Worm (Caenorhabditis elegans) whole organism, young adult: ENCODE results near the gene T24D8.6.
A peak's percentile ranks its signal among the peaks of the same experiment; 100 is the strongest.

Experiments
- C17E4.6 ChIP-seq: fragments of 200-800 bp; sonication (Bioruptor generic); IDR thresholded peaks from 2 replicates; pipeline ENCODE4 v1.3.6; 2022; ENCODE audit warnings: missing genetic modification reagents, missing genetic modification characterization, missing compliant biosample characterization
- F39B2.1 ChIP-seq: fragments of 200-800 bp; sonication (Bioruptor generic); IDR thresholded peaks from 2 replicates; pipeline ENCODE4 v1.3.6; 2022; ENCODE audit warnings: missing genetic modification reagents, missing genetic modification characterization, missing compliant biosample characterization
- F57A8.1 ChIP-seq: fragments of 200-800 bp; sonication (Bioruptor generic); optimal IDR thresholded peaks from 2 replicates; lab custom pipeline; 2018; ENCODE audit warnings: mild to moderate bottlenecking, missing genetic modification characterization, moderate library complexity, missing compliant biosample characterization
- K12H6.12 ChIP-seq: fragments of 200-800 bp; sonication (Bioruptor generic); optimal IDR thresholded peaks from 2 replicates; lab custom pipeline; 2018; ENCODE audit warnings: mild to moderate bottlenecking, missing genetic modification characterization, missing compliant biosample characterization
- T26A5.8 ChIP-seq: sonication (generic microtip); optimal IDR thresholded peaks from 2 replicates; lab custom pipeline; 2016; ENCODE audit warnings: missing genetic modification characterization, missing compliant biosample characterization
- Y53G8AR.9 ChIP-seq: fragments of 200-800 bp; sonication (Bioruptor generic); conservative IDR thresholded peaks from 2 replicates; pipeline ENCODE4 v1.3.6; 2022; ENCODE audit warnings: missing genetic modification reagents, missing genetic modification characterization, missing compliant biosample characterization
- Y67H2A.10 ChIP-seq: fragments of 200-800 bp; sonication (Bioruptor generic); conservative IDR thresholded peaks from 2 replicates; pipeline ENCODE4 v1.3.6; 2022; ENCODE audit warnings: missing genetic modification reagents, missing genetic modification characterization, missing compliant biosample characterization
- ZK185.1 ChIP-seq: sonication (generic microtip); optimal IDR thresholded peaks from 2 replicates; lab custom pipeline; 2016; ENCODE audit warnings: mild to moderate bottlenecking, missing genetic modification characterization, missing compliant biosample characterization; ENCODE audit not compliant: poor library complexity, severe bottlenecking
- aptf-2 ChIP-seq: fragments of 200-800 bp; sonication (Bioruptor generic); conservative IDR thresholded peaks from 2 replicates; pipeline ENCODE4 v1.3.6; 2022; ENCODE audit warnings: missing genetic modification reagents, missing genetic modification characterization, missing compliant biosample characterization
- bed-2 ChIP-seq: fragments of 200-800 bp; sonication (Bioruptor generic); IDR thresholded peaks from 2 replicates; pipeline ENCODE4 v1.3.6; 2022; ENCODE audit warnings: missing genetic modification reagents, missing genetic modification characterization, missing compliant biosample characterization
- cebp-2 ChIP-seq: fragments of 200-800 bp; sonication (Bioruptor generic); IDR thresholded peaks from 2 replicates; pipeline ENCODE4 v1.3.6; 2022; ENCODE audit warnings: missing genetic modification characterization, missing compliant biosample characterization
- ceh-27 ChIP-seq: fragments of 200-800 bp; sonication (Bioruptor generic); optimal IDR thresholded peaks from 2 replicates; lab custom pipeline; 2018; ENCODE audit warnings: mild to moderate bottlenecking, missing genetic modification characterization, moderate library complexity, missing compliant biosample characterization
- dox-1 ChIP-seq: fragments of 200-800 bp; sonication (Bioruptor generic); IDR thresholded peaks from 2 replicates; pipeline ENCODE4 v1.3.6; 2022; ENCODE audit warnings: missing genetic modification reagents, missing genetic modification characterization, missing compliant biosample characterization
- egl-44 ChIP-seq: fragments of 200-800 bp; sonication (Bioruptor generic); IDR thresholded peaks from 2 replicates; pipeline ENCODE4 v1.3.6; 2022; ENCODE audit warnings: missing genetic modification reagents, missing genetic modification characterization, missing compliant biosample characterization
- hmg-1.2 ChIP-seq: fragments of 200-800 bp; sonication (Bioruptor generic); IDR thresholded peaks from 2 replicates; pipeline ENCODE4 v1.3.6; 2022; ENCODE audit warnings: missing genetic modification reagents, missing genetic modification characterization, missing compliant biosample characterization
- hmg-20 ChIP-seq: fragments of 200-800 bp; sonication (Bioruptor generic); IDR thresholded peaks from 2 replicates; pipeline ENCODE4 v1.3.6; 2022; ENCODE audit warnings: missing genetic modification reagents, missing genetic modification characterization, missing compliant biosample characterization
- hrde-1 ChIP-seq: sonication (generic microtip); optimal IDR thresholded peaks from 2 replicates; lab custom pipeline; 2016; ENCODE audit warnings: missing genetic modification characterization, mild to moderate bottlenecking, missing compliant biosample characterization, moderate library complexity, missing genotype, missing genetic modification reagents, borderline replicate concordance
- hsf-1 ChIP-seq: fragments of 200-800 bp; sonication (Bioruptor generic); IDR thresholded peaks from 2 replicates; pipeline ENCODE4 v1.3.6; 2022; ENCODE audit warnings: missing genetic modification reagents, missing genetic modification characterization, missing compliant biosample characterization
- lag-1 ChIP-seq: fragments of 200-800 bp; sonication (Bioruptor generic); IDR thresholded peaks from 2 replicates; pipeline ENCODE4 v1.3.6; 2022; ENCODE audit warnings: missing genetic modification reagents, missing genetic modification characterization, missing compliant biosample characterization
- let-526 ChIP-seq: fragments of 200-800 bp; sonication (Bioruptor generic); IDR thresholded peaks from 2 replicates; pipeline ENCODE4 v1.3.6; 2022; ENCODE audit warnings: missing genetic modification reagents, missing genetic modification characterization, missing compliant biosample characterization
- lin-40 ChIP-seq: sonication (generic microtip); optimal IDR thresholded peaks from 2 replicates; lab custom pipeline; 2016; ENCODE audit warnings: missing genetic modification characterization, mild to moderate bottlenecking, missing compliant biosample characterization, missing genotype, missing genetic modification reagents
- lin-54 ChIP-seq: fragments of 200-800 bp; sonication (Bioruptor generic); optimal IDR thresholded peaks from 2 replicates; lab custom pipeline; 2018; ENCODE audit warnings: mild to moderate bottlenecking, missing genetic modification characterization, missing compliant biosample characterization
- madf-6 ChIP-seq: fragments of 200-800 bp; sonication (Bioruptor generic); IDR thresholded peaks from 2 replicates; pipeline ENCODE4 v1.3.6; 2022; ENCODE audit warnings: missing genetic modification reagents, missing genetic modification characterization, missing compliant biosample characterization
- mcd-1 ChIP-seq: fragments of 200-800 bp; sonication (Bioruptor generic); IDR thresholded peaks from 2 replicates; pipeline ENCODE4 v1.3.6; 2022; ENCODE audit warnings: missing genetic modification reagents, missing genetic modification characterization, missing compliant biosample characterization
- mes-4 ChIP-seq: sonication (generic microtip); optimal IDR thresholded peaks from 2 replicates; lab custom pipeline; 2016; ENCODE audit warnings: missing genotype, missing genetic modification characterization, missing compliant biosample characterization
- nfya-1 ChIP-seq: sonication (generic microtip); optimal IDR thresholded peaks from 2 replicates; lab custom pipeline; 2017; ENCODE audit warnings: antibody characterized with exemption, missing compliant biosample characterization, missing genetic modification characterization, borderline replicate concordance; ENCODE audit not compliant: insufficient read depth
- nfya-2 ChIP-seq: fragments of 200-800 bp; sonication (Bioruptor generic); IDR thresholded peaks from 2 replicates; pipeline ENCODE4 v1.3.6; 2022; ENCODE audit warnings: missing genetic modification reagents, missing genetic modification characterization, missing compliant biosample characterization
- nfyb-1 ChIP-seq: fragments of 200-800 bp; sonication (Bioruptor generic); IDR thresholded peaks from 2 replicates; pipeline ENCODE4 v1.3.6; 2022; ENCODE audit warnings: missing genetic modification reagents, missing genetic modification characterization, missing compliant biosample characterization
- nhr-120 ChIP-seq: fragments of 200-800 bp; sonication (Bioruptor generic); IDR thresholded peaks from 2 replicates; pipeline ENCODE4 v1.3.6; 2022; ENCODE audit warnings: missing genetic modification characterization, missing compliant biosample characterization
- nhr-179 ChIP-seq: sonication (generic microtip); optimal IDR thresholded peaks from 2 replicates; lab custom pipeline; 2016; ENCODE audit warnings: mild to moderate bottlenecking, missing genetic modification characterization, missing compliant biosample characterization
- nhr-27 ChIP-seq: fragments of 200-800 bp; sonication (Bioruptor generic); optimal IDR thresholded peaks from 2 replicates; lab custom pipeline; 2018; ENCODE audit warnings: mild to moderate bottlenecking, missing genetic modification characterization, moderate library complexity, missing compliant biosample characterization
- rcor-1 ChIP-seq: fragments of 200-800 bp; sonication (Bioruptor generic); IDR thresholded peaks from 2 replicates; pipeline ENCODE4 v1.3.6; 2022; ENCODE audit warnings: missing genetic modification reagents, missing genetic modification characterization, missing compliant biosample characterization
- rec-8 ChIP-seq, 2 experiments: sonication (generic microtip); optimal IDR thresholded peaks; 2 replicates each; lab custom pipeline; 2016; ENCODE audit warnings: mild to moderate bottlenecking in 2 of 2, missing genetic modification characterization in 2 of 2, missing genetic modification reagents in 2 of 2, missing genotype in 2 of 2, missing biosample characterization in 1 of 2, missing compliant biosample characterization in 1 of 2, moderate library complexity in 1 of 2
- sea-2 ChIP-seq: fragments of 200-800 bp; sonication (Bioruptor generic); IDR thresholded peaks from 2 replicates; pipeline ENCODE4 v1.3.6; 2022; ENCODE audit warnings: missing genetic modification characterization, missing compliant biosample characterization
- snpc-1.3 ChIP-seq: sonication (generic microtip); optimal IDR thresholded peaks from 2 replicates; lab custom pipeline; 2017; ENCODE audit warnings: missing genetic modification characterization, mild to moderate bottlenecking, missing compliant biosample characterization, antibody characterized with exemption, moderate library complexity, missing genotype, missing genetic modification reagents; ENCODE audit not compliant: insufficient read depth
- tbx-9 ChIP-seq: sonication (generic microtip); optimal IDR thresholded peaks from 2 replicates; lab custom pipeline; 2016; ENCODE audit warnings: borderline replicate concordance, missing genetic modification characterization, inconsistent platforms, missing compliant biosample characterization
- tlf-1 ChIP-seq: fragments of 200-800 bp; sonication (Bioruptor generic); optimal IDR thresholded peaks from 2 replicates; lab custom pipeline; 2018; ENCODE audit warnings: mild to moderate bottlenecking, missing genetic modification characterization, missing compliant biosample characterization
- unc-62 ChIP-seq: fragments of 150-350 bp; optimal IDR thresholded peaks from 2 replicates; lab custom pipeline; 2014; ENCODE audit warnings: missing biosample characterization, missing genetic modification reagents, missing genetic modification characterization
- xnd-1 ChIP-seq: sonication (generic microtip); optimal IDR thresholded peaks from 2 replicates; lab custom pipeline; 2016; ENCODE audit warnings: missing genotype, missing genetic modification reagents, missing genetic modification characterization, missing compliant biosample characterization
- zfh-2 ChIP-seq: fragments of 200-800 bp; sonication (Bioruptor generic); conservative IDR thresholded peaks from 2 replicates; pipeline ENCODE4 v1.3.6; 2022; ENCODE audit warnings: missing genetic modification reagents, missing genetic modification characterization, missing compliant biosample characterization
- ztf-22 ChIP-seq: fragments of 200-800 bp; sonication (Bioruptor generic); optimal IDR thresholded peaks from 2 replicates; lab custom pipeline; 2018; ENCODE audit warnings: mild to moderate bottlenecking, missing genetic modification characterization, moderate library complexity, missing compliant biosample characterization
- ztf-26 ChIP-seq: sonication (generic microtip); optimal IDR thresholded peaks from 2 replicates; lab custom pipeline; 2017; ENCODE audit warnings: missing genetic modification characterization, missing compliant biosample characterization
- ztf-3 ChIP-seq: fragments of 200-800 bp; sonication (Bioruptor generic); optimal IDR thresholded peaks from 2 replicates; lab custom pipeline; 2018; ENCODE audit warnings: mild to moderate bottlenecking, missing genetic modification characterization, missing compliant biosample characterization
- ztf-6 ChIP-seq: fragments of 200-800 bp; sonication (Bioruptor generic); IDR thresholded peaks from 2 replicates; pipeline ENCODE4 v1.3.6; 2022; ENCODE audit warnings: missing genetic modification reagents, missing genetic modification characterization, missing compliant biosample characterization

T24D8.6 gene

DNA sequence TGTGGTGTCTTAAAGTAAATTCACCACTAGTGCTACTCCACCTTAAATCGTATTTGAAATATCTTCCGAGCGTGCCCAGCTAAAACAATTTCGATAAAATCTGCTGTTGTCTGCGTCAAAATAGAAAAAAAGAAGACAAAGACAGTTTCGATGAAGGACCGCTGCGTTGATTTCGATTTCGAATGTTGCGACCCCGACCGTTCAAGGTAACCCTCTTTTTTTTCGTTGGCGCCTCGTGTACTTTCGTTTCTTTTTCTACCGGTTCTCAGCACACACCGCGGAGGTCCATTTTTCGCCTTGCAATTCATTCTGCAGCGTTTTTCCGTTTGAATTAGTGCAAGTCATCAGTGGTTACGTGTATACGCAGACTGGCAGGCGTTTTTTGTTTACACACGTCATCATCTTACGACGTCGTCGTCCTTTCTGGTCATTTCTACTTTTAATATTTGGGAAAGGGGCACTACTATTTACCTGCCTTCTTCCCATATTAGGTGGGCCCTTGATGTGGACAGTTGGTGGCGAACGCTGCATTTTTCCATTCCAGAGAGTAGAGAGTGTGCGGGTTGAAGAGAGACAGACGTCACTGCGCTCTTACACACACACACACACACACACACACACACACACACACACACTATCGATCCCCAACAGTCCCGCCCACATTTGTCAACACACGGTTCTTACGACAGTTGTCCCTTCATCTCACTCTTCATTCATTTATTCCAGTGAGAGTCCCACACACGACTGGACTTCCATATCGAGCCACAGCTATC lies 2.4 kb upstream of the T24D8.6 start:
- no peak for TF ChIP-seq F57A8.1 (GFP tag; lab: Kevin White, UChicago)
- TF ChIP-seq mcd-1 (GFP tag; lab: Robert Waterston, UW), result no peak
- peak; percentile 32 for TF ChIP-seq ztf-26 (tag; lab: Kevin White, UChicago)
- no peak for TF ChIP-seq nhr-179 (tag; lab: Kevin White, UChicago)
- peak; percentile 66 for TF ChIP-seq aptf-2
- TF ChIP-seq lin-40 (tag; lab: Kevin White, UChicago), result no peak
- TF ChIP-seq ztf-3, result peak; percentile 27
- TF ChIP-seq rcor-1 (GFP tag; lab: Robert Waterston, UW), result no peak
- no peak for TF ChIP-seq madf-6 (GFP tag; lab: Robert Waterston, UW)
- TF ChIP-seq nfya-1 (tag; lab: Kevin White, UChicago), result no peak
- peak; percentile 45 for TF ChIP-seq ceh-27 (GFP tag; lab: Kevin White, UChicago)
- TF ChIP-seq xnd-1, result no peak
- no peak for TF ChIP-seq hrde-1 (tag; lab: Kevin White, UChicago)
- TF ChIP-seq Y67H2A.10 (GFP tag; lab: Robert Waterston, UW), result no peak
- TF ChIP-seq hmg-1.2 (GFP tag; lab: Robert Waterston, UW), result peak; percentile 63
- TF ChIP-seq dox-1 (GFP tag; lab: Robert Waterston, UW), result peak; percentile 39; the same call in 1 of the 2 replicates
- no peak for TF ChIP-seq tlf-1 (GFP tag; lab: Kevin White, UChicago)
- no peak for TF ChIP-seq ztf-22 (GFP tag; lab: Kevin White, UChicago)
- TF ChIP-seq let-526 (GFP tag; lab: Robert Waterston, UW), result no peak
- no peak for TF ChIP-seq cebp-2
- TF ChIP-seq, all 124 proteins: peak for 6

DNA sequence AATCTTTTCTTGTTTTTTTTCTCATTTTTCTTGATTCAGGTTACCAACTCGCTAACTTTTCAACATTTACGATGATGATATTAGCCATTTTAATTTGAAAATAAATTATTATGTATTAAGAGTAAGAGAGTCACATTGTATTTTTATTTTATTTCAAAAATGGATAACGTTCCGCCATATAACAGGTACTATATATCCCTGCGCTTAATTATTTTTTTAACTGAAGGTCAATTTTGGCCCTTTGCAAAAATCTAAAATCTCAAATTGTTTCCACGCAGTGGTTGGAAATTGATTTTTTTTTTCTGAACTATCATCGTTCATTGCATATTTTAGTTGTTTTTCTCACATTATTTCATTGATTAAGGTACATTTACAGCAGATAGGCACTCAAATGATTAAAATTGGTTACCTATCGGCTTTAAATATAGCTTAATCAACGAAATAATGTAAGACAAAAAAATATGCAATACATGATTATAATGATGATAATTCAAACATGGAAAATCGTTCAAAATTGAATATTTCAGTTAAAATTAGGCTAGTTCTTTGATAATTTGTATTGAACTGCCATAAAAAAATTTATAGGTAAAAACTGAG lies 989 bp downstream of the T24D8.6 start:
- TF ChIP-seq let-526 (GFP tag; lab: Robert Waterston, UW), result no peak
- no peak for TF ChIP-seq unc-62 (GFP tag; lab: Kevin White, UChicago)
- TF ChIP-seq K12H6.12 (tag; lab: Kevin White, UChicago), result peak; percentile 68
- no peak for TF ChIP-seq nhr-120 (GFP tag; lab: Robert Waterston, UW)
- no peak for TF ChIP-seq sea-2 (GFP tag; lab: Robert Waterston, UW)
- no peak for TF ChIP-seq bed-2 (GFP tag; lab: Robert Waterston, UW)
- TF ChIP-seq hsf-1 (GFP tag; lab: Robert Waterston, UW), result no peak
- TF ChIP-seq mcd-1 (GFP tag; lab: Robert Waterston, UW), result peak; percentile 61; the same call in 1 of the 2 replicates
- TF ChIP-seq lin-54 (GFP tag; lab: Kevin White, UChicago), result peak; percentile 76
- TF ChIP-seq nhr-27 (tag; lab: Kevin White, UChicago), result peak; percentile 6
- TF ChIP-seq Y67H2A.10 (GFP tag; lab: Robert Waterston, UW), result no peak
- TF ChIP-seq Y53G8AR.9 (GFP tag; lab: Robert Waterston, UW), result peak; percentile 92
- TF ChIP-seq C17E4.6 (GFP tag; lab: Robert Waterston, UW), result no peak
- no peak for TF ChIP-seq T26A5.8 (tag; lab: Kevin White, UChicago)
- TF ChIP-seq ZK185.1 (tag; lab: Kevin White, UChicago), result peak; percentile 94
- 0 out of 2 replicates have a peak, but pooled peaks have one; percentile 60 for TF ChIP-seq egl-44 (GFP tag; lab: Robert Waterston, UW)
- TF ChIP-seq lag-1 (GFP tag; lab: Robert Waterston, UW), result no peak
- TF ChIP-seq snpc-1.3 (tag; lab: Kevin White, UChicago), result no peak
- no peak for TF ChIP-seq tbx-9
- no peak for TF ChIP-seq ztf-6 (GFP tag; lab: Robert Waterston, UW)
- no peak for TF ChIP-seq mes-4 (tag; lab: Kevin White, UChicago)
- TF ChIP-seq nfya-1 (tag; lab: Kevin White, UChicago), result no peak
- no peak for TF ChIP-seq F39B2.1 (GFP tag; lab: Robert Waterston, UW)
- TF ChIP-seq zfh-2 (GFP tag; lab: Robert Waterston, UW), result no peak
- TF ChIP-seq hmg-20 (GFP tag; lab: Robert Waterston, UW), result peak; percentile 88
- TF ChIP-seq nfya-2 (GFP tag; lab: Robert Waterston, UW), result no peak
- TF ChIP-seq nfyb-1 (GFP tag; lab: Robert Waterston, UW), result peak; percentile 88
- TF ChIP-seq rec-8 (tag; optimal IDR thresholded peaks at IDR 0.05; lab: Kevin White, UChicago), result peak in 1 of 2 experiments; percentile 27
